Worm (Caenorhabditis elegans) whole organism, L1 larva: ENCODE data around the gene T07F10.3.
A peak's percentile ranks its signal among the peaks of the same experiment; 100 is the strongest.

ENCODE experiments used
- F16B12.6 ChIP-seq: fragments of 150-350 bp; optimal IDR thresholded peaks from 2 replicates; lab custom pipeline; 2014; ENCODE audit warnings: missing biosample characterization, missing genetic modification characterization
- aha-1 ChIP-seq: fragments of 150-350 bp; optimal IDR thresholded peaks from 2 replicates; lab custom pipeline; 2014; ENCODE audit warnings: missing biosample characterization, missing genetic modification characterization
- aly-2 ChIP-seq: fragments of 150-350 bp; optimal IDR thresholded peaks from 2 replicates; lab custom pipeline; 2014; ENCODE audit warnings: missing biosample characterization, missing genetic modification characterization
- blmp-1 ChIP-seq: fragments of 150-350 bp; optimal IDR thresholded peaks from 2 replicates; lab custom pipeline; 2014; ENCODE audit warnings: missing biosample characterization, missing genetic modification characterization
- ceh-8 ChIP-seq: fragments of 200-800 bp; sonication (Bioruptor generic); optimal IDR thresholded peaks from 2 replicates; lab custom pipeline; 2018; ENCODE audit warnings: mild to moderate bottlenecking, missing genetic modification characterization, moderate library complexity, missing compliant biosample characterization
- ceh-88 ChIP-seq: fragments of 200-800 bp; sonication (Bioruptor generic); IDR thresholded peaks from 2 replicates; pipeline ENCODE4 v1.3.6; 2022; ENCODE audit warnings: missing genetic modification characterization, missing compliant biosample characterization
- ces-1 ChIP-seq: fragments of 150-350 bp; optimal IDR thresholded peaks from 2 replicates; lab custom pipeline; 2014; ENCODE audit warnings: missing biosample characterization, missing genetic modification reagents, missing genetic modification characterization
- dsc-1 ChIP-seq: sonication (generic microtip); optimal IDR thresholded peaks from 2 replicates; lab custom pipeline; 2016; ENCODE audit warnings: mild to moderate bottlenecking, missing genetic modification characterization, missing compliant biosample characterization
- efl-1 ChIP-seq, 4 experiments: fragments of 150-350 bp; optimal IDR thresholded peaks in 3 of 4; peaks in 1 of 4; 1 replicate in 1 of 4; 2 replicates in 3 of 4; lab custom pipeline; 2014; ENCODE audit warnings: missing biosample characterization in 2 of 4, missing genetic modification characterization in 2 of 4, missing genetic modification reagents in 2 of 4
- elt-2 ChIP-seq: sonication (generic microtip); optimal IDR thresholded peaks from 2 replicates; lab custom pipeline; 2016; ENCODE audit warnings: missing genetic modification characterization, mild to moderate bottlenecking, inconsistent platforms, missing compliant biosample characterization, missing genetic modification reagents
- ets-5 ChIP-seq: fragments of 200-800 bp; sonication (Bioruptor generic); IDR thresholded peaks from 2 replicates; pipeline ENCODE4 v1.3.6; 2022; ENCODE audit warnings: missing genetic modification characterization, missing compliant biosample characterization
- hlh-4 ChIP-seq: sonication (generic microtip); optimal IDR thresholded peaks from 2 replicates; lab custom pipeline; 2016; ENCODE audit warnings: mild to moderate bottlenecking, missing genetic modification characterization, missing compliant biosample characterization
- hpl-2 ChIP-seq: fragments of 150-350 bp; optimal IDR thresholded peaks from 2 replicates; lab custom pipeline; 2014; ENCODE audit warnings: missing biosample characterization, missing genetic modification reagents, missing genetic modification characterization
- irx-1 ChIP-seq: sonication (generic microtip); optimal IDR thresholded peaks from 2 replicates; lab custom pipeline; 2016; ENCODE audit warnings: missing genetic modification characterization, missing compliant biosample characterization
- lin-13 ChIP-seq: fragments of 150-350 bp; optimal IDR thresholded peaks from 2 replicates; lab custom pipeline; 2014; ENCODE audit warnings: missing biosample characterization, missing genetic modification reagents, missing genetic modification characterization
- lin-14 ChIP-seq: fragments of 200-800 bp; sonication (Bioruptor generic); optimal IDR thresholded peaks from 2 replicates; lab custom pipeline; 2018; ENCODE audit warnings: mild to moderate bottlenecking, missing genetic modification characterization, moderate library complexity, missing compliant biosample characterization
- lin-35 ChIP-seq, 2 experiments: fragments of 150-350 bp; optimal IDR thresholded peaks; 2 replicates each; lab custom pipeline; 2014; ENCODE audit warnings: missing biosample characterization in 2 of 2, missing genetic modification characterization in 2 of 2, missing genetic modification reagents in 2 of 2
- mab-9 ChIP-seq: fragments of 200-800 bp; sonication (Bioruptor generic); IDR thresholded peaks from 2 replicates; pipeline ENCODE4 v1.3.6; 2022; ENCODE audit warnings: missing genetic modification reagents, missing genetic modification characterization, missing compliant biosample characterization
- mdl-1 ChIP-seq, 2 experiments: fragments of 150-350 bp; optimal IDR thresholded peaks; 2 replicates each; lab custom pipeline; 2014 to 2017; ENCODE audit warnings: missing biosample characterization in 2 of 2, missing genetic modification characterization in 2 of 2, inconsistent platforms in 1 of 2
- nhr-20 ChIP-seq: sonication (generic microtip); optimal IDR thresholded peaks from 2 replicates; lab custom pipeline; 2016; ENCODE audit warnings: mild to moderate bottlenecking, missing genetic modification characterization, missing compliant biosample characterization
- nhr-47 ChIP-seq: sonication (generic microtip); optimal IDR thresholded peaks from 2 replicates; lab custom pipeline; 2016; ENCODE audit warnings: mild to moderate bottlenecking, missing genetic modification characterization, moderate library complexity, missing compliant biosample characterization
- nhr-71 ChIP-seq: sonication (generic microtip); optimal IDR thresholded peaks from 2 replicates; lab custom pipeline; 2016; ENCODE audit warnings: mild to moderate bottlenecking, missing genetic modification characterization, moderate library complexity, missing compliant biosample characterization
- nhr-76 ChIP-seq: sonication (generic microtip); optimal IDR thresholded peaks from 2 replicates; lab custom pipeline; 2017; ENCODE audit warnings: missing biosample characterization, missing genetic modification characterization
- nhr-84 ChIP-seq: sonication (generic microtip); optimal IDR thresholded peaks from 2 replicates; lab custom pipeline; 2017; ENCODE audit warnings: missing biosample characterization, missing genetic modification characterization
- nhr-90 ChIP-seq: sonication (generic microtip); optimal IDR thresholded peaks from 2 replicates; lab custom pipeline; 2016; ENCODE audit warnings: mild to moderate bottlenecking, missing genetic modification characterization, missing compliant biosample characterization; ENCODE audit not compliant: poor library complexity
- pqm-1 ChIP-seq: sonication (generic microtip); optimal IDR thresholded peaks from 3 replicates; lab custom pipeline; 2017; ENCODE audit warnings: missing biosample characterization, missing genetic modification characterization
- rnt-1 ChIP-seq: sonication (generic microtip); optimal IDR thresholded peaks from 2 replicates; lab custom pipeline; 2016; ENCODE audit warnings: mild to moderate bottlenecking, missing genetic modification characterization, moderate library complexity, missing compliant biosample characterization
- skn-1 ChIP-seq: fragments of 150-350 bp; optimal IDR thresholded peaks from 2 replicates; lab custom pipeline; 2014; ENCODE audit warnings: missing biosample characterization, missing genetic modification characterization
- snpc-4 ChIP-seq: fragments of 150-350 bp; optimal IDR thresholded peaks from 2 replicates; lab custom pipeline; 2014; ENCODE audit warnings: missing biosample characterization, missing genetic modification characterization
- sptf-1 ChIP-seq: fragments of 150-350 bp; optimal IDR thresholded peaks from 2 replicates; lab custom pipeline; 2014; ENCODE audit warnings: missing biosample characterization, missing genetic modification characterization
- sup-37 ChIP-seq: fragments of 200-800 bp; sonication (Bioruptor generic); optimal IDR thresholded peaks from 2 replicates; lab custom pipeline; 2018; ENCODE audit warnings: mild to moderate bottlenecking, missing genetic modification characterization, missing compliant biosample characterization
- tbx-2 ChIP-seq: sonication (generic microtip); optimal IDR thresholded peaks from 2 replicates; lab custom pipeline; 2016; ENCODE audit warnings: missing genetic modification characterization, missing compliant biosample characterization
- tlp-1 ChIP-seq: fragments of 150-350 bp; optimal IDR thresholded peaks from 2 replicates; lab custom pipeline; 2014; ENCODE audit warnings: missing biosample characterization, missing genetic modification characterization
- unc-130 ChIP-seq: fragments of 150-350 bp; optimal IDR thresholded peaks from 2 replicates; lab custom pipeline; 2017; ENCODE audit warnings: missing biosample characterization, missing genetic modification characterization, inconsistent platforms
- zag-1 ChIP-seq: fragments of 150-350 bp; optimal IDR thresholded peaks from 2 replicates; lab custom pipeline; 2014; ENCODE audit warnings: missing biosample characterization, missing genetic modification characterization
- zip-4 ChIP-seq: fragments of 200-800 bp; sonication (Bioruptor generic); optimal IDR thresholded peaks from 2 replicates; lab custom pipeline; 2018; ENCODE audit warnings: mild to moderate bottlenecking, missing genetic modification characterization, moderate library complexity, missing compliant biosample characterization

Gene T07F10.3

DNA sequence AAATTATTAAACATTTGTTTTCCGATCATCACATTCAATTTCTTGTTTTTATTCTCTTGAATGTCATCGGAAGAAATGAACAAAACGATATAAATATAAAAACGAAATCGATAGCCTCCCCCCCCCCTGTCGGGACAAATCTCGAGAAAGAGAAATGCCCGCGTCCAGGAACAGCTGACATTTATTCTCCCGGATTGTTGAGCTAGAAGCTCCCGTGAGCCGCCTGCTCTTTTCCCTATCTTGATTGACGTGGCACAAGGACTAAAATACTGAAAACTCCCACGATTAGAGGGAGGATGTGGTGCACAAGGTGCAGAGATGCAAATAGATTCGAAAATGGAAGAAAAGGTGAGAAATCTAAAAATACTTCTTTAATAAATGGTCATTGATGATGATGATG lies 27.0 kb upstream of the T07F10.3 start:
- TF ChIP-seq dsc-1 (tag; lab: Kevin White, UChicago), result peak; percentile 20
- no peak for TF ChIP-seq sptf-1 (tag; lab: Kevin White, UChicago)
- TF ChIP-seq tbx-2 (tag; lab: Kevin White, UChicago), result no peak
- peak; percentile 55 for TF ChIP-seq rnt-1 (tag; lab: Kevin White, UChicago)
- peak; percentile 9 for TF ChIP-seq lin-14 (GFP tag; lab: Kevin White, UChicago)
- TF ChIP-seq aly-2 (tag; lab: Kevin White, UChicago), result no peak
- no peak for TF ChIP-seq lin-35 (GFP tag; optimal IDR thresholded peaks at IDR 0.05; lab: Kevin White, UChicago)
- peak; percentile 24 for TF ChIP-seq nhr-71 (tag; lab: Kevin White, UChicago)
- TF ChIP-seq, all 84 proteins: peak for 4

- no peak for TF ChIP-seq nhr-76 (tag; lab: Kevin White, UChicago)
- peak; percentile 57 for TF ChIP-seq dsc-1 (tag; lab: Kevin White, UChicago)
- TF ChIP-seq skn-1 (tag; lab: Kevin White, UChicago), result no peak
- TF ChIP-seq ces-1 (GFP tag; lab: Kevin White, UChicago), result no peak
Measured at ce11 chrV:12895772-12896171, 25.9 kb upstream of the T07F10.3 start, which contains the start of gene ttbk-7. TSS of gene ttbk-7 (minus strand) at chrV:12895872.

DNA sequence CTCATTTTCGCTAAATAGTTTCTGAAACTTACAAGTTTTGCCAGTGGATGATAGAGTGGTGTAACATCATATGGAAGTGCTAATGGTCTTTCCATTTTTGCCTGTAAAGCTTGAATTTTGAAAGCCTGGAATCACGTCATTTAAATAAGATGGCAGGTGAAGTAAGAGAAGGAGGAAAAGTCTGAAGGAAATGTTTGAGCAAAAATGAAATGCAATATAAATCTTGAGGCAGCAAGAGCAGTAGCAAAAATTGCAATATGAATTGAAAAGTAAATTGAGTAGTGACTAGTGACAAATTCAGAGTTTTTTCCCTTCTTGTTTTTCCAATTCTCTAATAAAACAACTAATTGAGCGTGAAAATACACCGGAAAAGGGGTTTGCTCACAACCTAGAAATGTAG lies 16.0 kb upstream of the T07F10.3 start, which contains the start of gene glb-24:
Gene glb-24 (minus strand): TSS at position 101 of the 400 bp plus-strand sequence.
- TF ChIP-seq mdl-1 (tag; optimal IDR thresholded peaks at IDR 0.05; lab: Kevin White, UChicago) (no peak), unc-130 (tag; lab: Kevin White, UChicago) (no peak), nhr-47 (tag; lab: Kevin White, UChicago) (no peak)

DNA sequence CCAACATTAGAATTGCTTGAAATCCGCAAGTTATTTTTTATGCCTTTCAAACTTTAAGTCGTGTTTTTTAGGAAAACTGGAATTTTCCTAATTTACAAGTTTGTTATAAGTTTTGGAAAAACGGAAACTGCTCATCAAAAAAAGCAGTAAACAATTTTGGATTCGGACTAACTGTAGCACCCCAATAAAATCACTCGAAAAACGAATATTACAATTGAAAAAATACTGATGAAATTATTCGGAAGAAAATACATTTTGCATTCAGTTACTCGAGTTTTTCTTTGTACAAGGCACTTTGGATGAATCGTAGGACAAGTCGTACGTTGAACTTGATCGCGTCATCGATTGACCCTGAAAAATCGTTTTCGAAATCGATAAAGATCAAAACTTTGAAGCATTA lies 12.5 kb upstream of the T07F10.3 start:
- TF ChIP-seq dsc-1 (tag; lab: Kevin White, UChicago) (no peak), efl-1 (optimal IDR thresholded peaks at IDR 0.05; lab: Kevin White, UChicago) (no peak), efl-1 (GFP tag; optimal IDR thresholded peaks at IDR 0.05 in 1 of 2; lab: Kevin White, UChicago) (peak in 1 of 2 experiments; percentile 63), elt-2 (tag; lab: Kevin White, UChicago) (no peak), ceh-88 (GFP tag; lab: Robert Waterston, UW) (no peak)

DNA sequence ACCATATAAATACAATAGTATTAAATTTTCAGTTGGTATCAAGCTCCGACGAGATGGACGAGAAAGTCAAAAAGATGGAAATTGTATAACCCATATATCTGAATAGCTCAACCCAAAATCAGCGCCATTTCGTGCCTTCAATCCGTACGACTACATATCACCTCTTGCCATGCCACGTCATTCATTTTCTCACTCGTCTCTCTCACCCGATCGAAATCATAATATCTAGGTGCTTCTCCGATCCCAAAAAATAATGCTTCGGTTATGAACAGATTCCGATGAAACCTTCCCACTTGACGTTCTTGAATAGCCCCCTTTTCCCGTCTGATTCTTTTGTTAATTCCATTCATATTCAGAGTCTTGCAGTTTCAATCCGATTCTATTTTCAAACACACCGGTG lies 11.6 kb upstream of the T07F10.3 start:
- TF ChIP-seq efl-1 (optimal IDR thresholded peaks at IDR 0.05; lab: Kevin White, UChicago) (no peak), efl-1 (GFP tag; optimal IDR thresholded peaks at IDR 0.05 in 1 of 2; lab: Kevin White, UChicago) (peak in 1 of 2 experiments; percentile 85), ets-5 (GFP tag; lab: Robert Waterston, UW) (no peak), ceh-8 (GFP tag; lab: Kevin White, UChicago) (no peak)

DNA sequence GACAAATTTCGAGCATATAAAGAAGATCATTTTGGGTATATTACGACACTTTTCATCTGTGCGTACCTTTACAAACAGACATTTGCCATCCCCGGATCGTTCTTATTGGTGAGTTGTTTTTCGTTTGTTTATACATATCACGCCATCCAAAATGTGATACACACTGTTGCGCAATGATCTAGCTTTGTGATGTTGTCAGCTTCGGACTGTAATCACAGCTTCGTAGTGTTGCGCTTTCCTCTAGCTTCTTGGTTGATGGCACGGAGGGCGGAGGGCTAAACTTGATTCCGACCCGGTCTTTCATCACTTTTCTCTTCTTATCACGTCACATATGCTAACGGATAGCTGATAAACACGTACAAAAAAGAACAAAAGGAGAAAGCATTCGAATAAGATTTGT lies 9.5 kb upstream of the T07F10.3 start:
- TF ChIP-seq skn-1 (tag; lab: Kevin White, UChicago) (no peak), blmp-1 (tag; lab: Kevin White, UChicago) (peak; percentile 51)

DNA sequence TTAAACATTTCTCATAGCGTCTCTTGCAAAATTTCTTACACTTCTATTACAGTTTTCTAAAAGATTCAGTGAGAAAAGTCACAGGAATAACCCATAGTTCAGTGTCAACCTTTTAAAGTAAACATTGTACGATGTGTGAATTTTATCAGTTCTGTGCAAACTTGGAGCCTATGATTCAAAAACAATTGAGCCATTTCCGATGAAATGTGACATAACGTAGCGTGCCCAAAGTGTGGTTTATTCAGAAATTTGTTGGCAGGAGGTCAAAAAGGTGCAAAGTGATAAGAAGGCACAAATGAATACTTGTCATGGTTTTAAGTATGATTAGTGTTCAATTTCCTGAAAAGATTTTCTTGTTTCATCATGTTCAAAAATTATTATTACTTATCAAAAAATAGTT lies 7.7 kb upstream of the T07F10.3 start:
- no peak for TF ChIP-seq mdl-1 (tag; optimal IDR thresholded peaks at IDR 0.05; lab: Kevin White, UChicago)
- no peak for TF ChIP-seq sptf-1 (tag; lab: Kevin White, UChicago)
- no peak for TF ChIP-seq mab-9 (GFP tag; lab: Robert Waterston, UW)
- no peak for TF ChIP-seq lin-13 (GFP tag; lab: Kevin White, UChicago)
- no peak for TF ChIP-seq pqm-1 (tag; lab: Kevin White, UChicago)
- no peak for TF ChIP-seq tlp-1 (tag; lab: Kevin White, UChicago)
- no peak for TF ChIP-seq nhr-84 (tag; lab: Kevin White, UChicago)
- no peak for TF ChIP-seq sup-37 (GFP tag; lab: Kevin White, UChicago)
- TF ChIP-seq efl-1 (optimal IDR thresholded peaks at IDR 0.05; lab: Kevin White, UChicago), result no peak
- TF ChIP-seq efl-1 (GFP tag; optimal IDR thresholded peaks at IDR 0.05 in 1 of 2; lab: Kevin White, UChicago), result no peak
- TF ChIP-seq irx-1 (tag; lab: Kevin White, UChicago), result no peak
- no peak for TF ChIP-seq lin-14 (GFP tag; lab: Kevin White, UChicago)
- no peak for TF ChIP-seq F16B12.6 (tag; lab: Kevin White, UChicago)
- no peak for TF ChIP-seq snpc-4 (tag; lab: Kevin White, UChicago)
- TF ChIP-seq zip-4, result no peak
- no peak for TF ChIP-seq hlh-4
- TF ChIP-seq nhr-20 (tag; lab: Kevin White, UChicago), result no peak
- TF ChIP-seq aha-1 (tag; lab: Kevin White, UChicago), result no peak
- no peak for TF ChIP-seq nhr-90 (tag; lab: Kevin White, UChicago)
- TF ChIP-seq zag-1 (tag; lab: Kevin White, UChicago), result no peak
- TF ChIP-seq hpl-2 (GFP tag; lab: Kevin White, UChicago), result no peak
